Worm (Caenorhabditis elegans) whole organism, early embryonic: ENCODE results near the gene sym-1.

ENCODE experiments used
- ama-1 ChIP-seq: fragments of 150-350 bp; optimal IDR thresholded peaks from 2 replicates; lab custom pipeline; 2014
- ceh-13 ChIP-seq: fragments of 200-800 bp; sonication (Bioruptor generic); optimal IDR thresholded peaks from 2 replicates; lab custom pipeline; 2018; ENCODE audit warnings: mild to moderate bottlenecking, missing genetic modification characterization, missing compliant biosample characterization
- ets-7 ChIP-seq: sonication (generic microtip); optimal IDR thresholded peaks from 2 replicates; lab custom pipeline; 2016; ENCODE audit warnings: missing genotype, missing genetic modification characterization, missing compliant biosample characterization
- tbx-11 ChIP-seq: fragments of 200-800 bp; sonication (Bioruptor generic); IDR thresholded peaks from 2 replicates; pipeline ENCODE4 v1.3.6; 2022; ENCODE audit warnings: missing genetic modification characterization, missing compliant biosample characterization
- tbx-37 ChIP-seq: fragments of 200-800 bp; sonication (Bioruptor generic); conservative IDR thresholded peaks from 2 replicates; pipeline ENCODE4 v1.3.6; 2022; ENCODE audit warnings: missing genetic modification reagents, missing genetic modification characterization, missing compliant biosample characterization

DNA sequence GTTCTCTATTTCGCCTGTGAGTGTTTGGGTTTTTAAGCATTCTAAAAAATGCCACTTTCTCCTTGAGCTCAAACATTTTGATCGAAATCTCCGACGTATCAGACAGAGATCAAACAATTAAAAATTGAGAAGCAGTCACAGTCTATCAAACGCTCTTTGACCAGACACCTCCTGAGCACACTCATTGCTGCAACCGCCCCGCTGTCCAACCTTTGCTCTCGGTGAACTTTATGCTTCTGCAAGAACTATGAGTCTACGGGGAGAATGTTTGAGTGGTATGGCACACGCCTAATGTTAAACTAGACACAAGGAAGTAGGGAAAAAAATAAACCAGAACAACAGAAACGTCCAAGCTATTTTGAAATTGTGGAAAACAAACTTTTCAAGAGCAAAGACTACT, 16.2 kb upstream of the sym-1 start:
- TF ChIP-seq ets-7 (no peak), ama-1 (no peak), ceh-13 (GFP tag; lab: Kevin White, UChicago) (no peak), tbx-11 (GFP tag; lab: Robert Waterston, UW) (no peak), tbx-37 (no peak)
